Worm (Caenorhabditis elegans) whole organism, early embryonic: ENCODE results near the gene sri-21.

Source experiments
- B0310.2 ChIP-seq: sonication (generic microtip); optimal IDR thresholded peaks from 2 replicates; lab custom pipeline; 2016; ENCODE audit warnings: mild to moderate bottlenecking, missing genetic modification characterization, missing compliant biosample characterization
- F13C5.2 ChIP-seq: sonication (generic microtip); optimal IDR thresholded peaks from 2 replicates; lab custom pipeline; 2017; ENCODE audit warnings: mild to moderate bottlenecking, missing genetic modification characterization, inconsistent platforms, missing compliant biosample characterization
- aly-1 ChIP-seq: sonication (generic microtip); optimal IDR thresholded peaks from 2 replicates; lab custom pipeline; 2016; ENCODE audit warnings: missing genetic modification characterization, missing compliant biosample characterization
- ama-1 ChIP-seq: fragments of 150-350 bp; optimal IDR thresholded peaks from 2 replicates; lab custom pipeline; 2014
- ceh-13 ChIP-seq: fragments of 200-800 bp; sonication (Bioruptor generic); optimal IDR thresholded peaks from 2 replicates; lab custom pipeline; 2018; ENCODE audit warnings: mild to moderate bottlenecking, missing genetic modification characterization, missing compliant biosample characterization
- ceh-36 ChIP-seq: sonication (generic microtip); optimal IDR thresholded peaks from 2 replicates; lab custom pipeline; 2016; ENCODE audit warnings: missing genetic modification characterization, inconsistent platforms, missing compliant biosample characterization
- ets-7 ChIP-seq: sonication (generic microtip); optimal IDR thresholded peaks from 2 replicates; lab custom pipeline; 2016; ENCODE audit warnings: missing genotype, missing genetic modification characterization, missing compliant biosample characterization
- flt-1 ChIP-seq: fragments of 200-800 bp; sonication (Bioruptor generic); IDR thresholded peaks from 2 replicates; pipeline ENCODE4 v1.3.6; 2022; ENCODE audit warnings: missing genetic modification characterization, missing compliant biosample characterization
- hmbx-1 ChIP-seq: sonication (generic microtip); optimal IDR thresholded peaks from 2 replicates; lab custom pipeline; 2016; ENCODE audit warnings: mild to moderate bottlenecking, missing genetic modification characterization, missing compliant biosample characterization
- hmg-4 ChIP-seq: fragments of 200-800 bp; sonication (Bioruptor generic); optimal IDR thresholded peaks from 2 replicates; lab custom pipeline; 2018; ENCODE audit warnings: mild to moderate bottlenecking, missing genetic modification characterization, missing compliant biosample characterization
- hnd-1 ChIP-seq: sonication (generic microtip); optimal IDR thresholded peaks from 2 replicates; lab custom pipeline; 2016; ENCODE audit warnings: missing genetic modification characterization, missing compliant biosample characterization
- pes-1 ChIP-seq: fragments of 200-800 bp; sonication (Bioruptor generic); IDR thresholded peaks from 2 replicates; pipeline ENCODE4 v1.3.6; 2022; ENCODE audit warnings: missing genetic modification reagents, missing genetic modification characterization, missing compliant biosample characterization
- scrt-1 ChIP-seq: fragments of 200-800 bp; sonication (Bioruptor generic); IDR thresholded peaks from 2 replicates; pipeline ENCODE4 v1.3.6; 2022; ENCODE audit warnings: missing genetic modification characterization, missing compliant biosample characterization
- sea-1 ChIP-seq: fragments of 200-800 bp; sonication (Bioruptor generic); conservative IDR thresholded peaks from 2 replicates; pipeline ENCODE4 v1.3.6; 2022; ENCODE audit warnings: missing genetic modification characterization, missing compliant biosample characterization
- tbx-11 ChIP-seq: fragments of 200-800 bp; sonication (Bioruptor generic); IDR thresholded peaks from 2 replicates; pipeline ENCODE4 v1.3.6; 2022; ENCODE audit warnings: missing genetic modification characterization, missing compliant biosample characterization
- tbx-37 ChIP-seq: fragments of 200-800 bp; sonication (Bioruptor generic); conservative IDR thresholded peaks from 2 replicates; pipeline ENCODE4 v1.3.6; 2022; ENCODE audit warnings: missing genetic modification reagents, missing genetic modification characterization, missing compliant biosample characterization
- tra-4 ChIP-seq: sonication (generic microtip); optimal IDR thresholded peaks from 2 replicates; lab custom pipeline; 2017; ENCODE audit warnings: missing genetic modification characterization, missing compliant biosample characterization

sri-21 gene

ce11 chrV:3578813-3579212, 29.2 kb downstream of the sri-21 start, which contains the start of gene pygl-1:
TSS of gene pygl-1 (plus strand) at chrV:3579023.
- TF ChIP-seq hnd-1 (tag; lab: Kevin White, UChicago) (no peak), ama-1 (lab: Kevin White, UChicago) (no peak), B0310.2 (tag; lab: Kevin White, UChicago) (no peak), scrt-1 (GFP tag; lab: Robert Waterston, UW) (no peak), ets-7 (tag; lab: Kevin White, UChicago) (no peak), hmg-4 (GFP tag; lab: Kevin White, UChicago) (no peak), ceh-36 (tag; lab: Kevin White, UChicago) (no peak), tbx-37 (no peak), tbx-11 (GFP tag; lab: Robert Waterston, UW) (no peak), sea-1 (GFP tag; lab: Robert Waterston, UW) (no peak), ceh-13 (GFP tag; lab: Kevin White, UChicago) (no peak)

ce11 chrV:3579248-3579647, 29.6 kb downstream of the sri-21 start:
- TF ChIP-seq aly-1 (tag; lab: Kevin White, UChicago), result no peak
- no peak for TF ChIP-seq ceh-36 (tag; lab: Kevin White, UChicago)
- TF ChIP-seq ceh-13 (GFP tag; lab: Kevin White, UChicago), result no peak
- TF ChIP-seq B0310.2 (tag; lab: Kevin White, UChicago), result no peak
- TF ChIP-seq hmg-4 (GFP tag; lab: Kevin White, UChicago), result no peak
- TF ChIP-seq ets-7 (tag; lab: Kevin White, UChicago), result no peak
- no peak for TF ChIP-seq flt-1 (GFP tag; lab: Robert Waterston, UW)
- TF ChIP-seq hmbx-1 (tag; lab: Kevin White, UChicago), result no peak
- TF ChIP-seq pes-1 (GFP tag; lab: Robert Waterston, UW), result no peak
- TF ChIP-seq tbx-37, result no peak
- no peak for TF ChIP-seq tra-4 (tag; lab: Kevin White, UChicago)
- TF ChIP-seq ama-1 (lab: Kevin White, UChicago), result no peak
- TF ChIP-seq scrt-1 (GFP tag; lab: Robert Waterston, UW), result no peak
- TF ChIP-seq sea-1 (GFP tag; lab: Robert Waterston, UW), result no peak
- no peak for TF ChIP-seq hnd-1 (tag; lab: Kevin White, UChicago)
- TF ChIP-seq F13C5.2 (tag; lab: Kevin White, UChicago), result no peak
- TF ChIP-seq tbx-11 (GFP tag; lab: Robert Waterston, UW), result no peak

- TF ChIP-seq pes-1 (GFP tag; lab: Robert Waterston, UW), result no peak
- TF ChIP-seq ceh-13 (GFP tag; lab: Kevin White, UChicago), result no peak
- no peak for TF ChIP-seq tbx-37
- TF ChIP-seq ama-1 (lab: Kevin White, UChicago), result no peak
- TF ChIP-seq hmg-4 (GFP tag; lab: Kevin White, UChicago), result no peak
- TF ChIP-seq hnd-1 (tag; lab: Kevin White, UChicago), result no peak
- no peak for TF ChIP-seq aly-1 (tag; lab: Kevin White, UChicago)
- no peak for TF ChIP-seq sea-1 (GFP tag; lab: Robert Waterston, UW)
- TF ChIP-seq scrt-1 (GFP tag; lab: Robert Waterston, UW), result no peak
- TF ChIP-seq tbx-11 (GFP tag; lab: Robert Waterston, UW), result no peak
- TF ChIP-seq ets-7 (tag; lab: Kevin White, UChicago), result no peak
- TF ChIP-seq tra-4 (tag; lab: Kevin White, UChicago), result no peak
- TF ChIP-seq flt-1 (GFP tag; lab: Robert Waterston, UW), result no peak
- no peak for TF ChIP-seq F13C5.2 (tag; lab: Kevin White, UChicago)
- TF ChIP-seq hmbx-1 (tag; lab: Kevin White, UChicago), result no peak
- no peak for TF ChIP-seq ceh-36 (tag; lab: Kevin White, UChicago)
- TF ChIP-seq B0310.2 (tag; lab: Kevin White, UChicago), result no peak
Measured at ce11 chrV:3579795-3580194, 30.1 kb downstream of the sri-21 start.

- TF ChIP-seq sea-1 (GFP tag; lab: Robert Waterston, UW) (no peak), pes-1 (GFP tag; lab: Robert Waterston, UW) (no peak), flt-1 (GFP tag; lab: Robert Waterston, UW) (no peak), hnd-1 (tag; lab: Kevin White, UChicago) (no peak), tbx-37 (no peak), ama-1 (lab: Kevin White, UChicago) (no peak), hmg-4 (GFP tag; lab: Kevin White, UChicago) (no peak), scrt-1 (GFP tag; lab: Robert Waterston, UW) (no peak), aly-1 (tag; lab: Kevin White, UChicago) (no peak), ets-7 (tag; lab: Kevin White, UChicago) (no peak), ceh-36 (tag; lab: Kevin White, UChicago) (no peak), ceh-13 (GFP tag; lab: Kevin White, UChicago) (no peak)
Measured at ce11 chrV:3580385-3580784, 30.7 kb downstream of the sri-21 start.

- TF ChIP-seq tbx-37 (no peak), sea-1 (GFP tag; lab: Robert Waterston, UW) (no peak), tbx-11 (GFP tag; lab: Robert Waterston, UW) (no peak), flt-1 (GFP tag; lab: Robert Waterston, UW) (no peak), pes-1 (GFP tag; lab: Robert Waterston, UW) (no peak), ets-7 (tag; lab: Kevin White, UChicago) (no peak), ceh-13 (GFP tag; lab: Kevin White, UChicago) (no peak), ama-1 (lab: Kevin White, UChicago) (no peak), B0310.2 (tag; lab: Kevin White, UChicago) (no peak), F13C5.2 (tag; lab: Kevin White, UChicago) (no peak), scrt-1 (GFP tag; lab: Robert Waterston, UW) (no peak), tra-4 (tag; lab: Kevin White, UChicago) (no peak), hnd-1 (tag; lab: Kevin White, UChicago) (no peak)
Measured at ce11 chrV:3581034-3581433, 31.4 kb downstream of the sri-21 start.

- TF ChIP-seq ceh-13 (GFP tag; lab: Kevin White, UChicago) (no peak), pes-1 (GFP tag; lab: Robert Waterston, UW) (no peak), scrt-1 (GFP tag; lab: Robert Waterston, UW) (no peak), aly-1 (tag; lab: Kevin White, UChicago) (no peak), tbx-11 (GFP tag; lab: Robert Waterston, UW) (no peak), flt-1 (GFP tag; lab: Robert Waterston, UW) (no peak), ama-1 (lab: Kevin White, UChicago) (no peak), hmbx-1 (tag; lab: Kevin White, UChicago) (no peak), hmg-4 (GFP tag; lab: Kevin White, UChicago) (no peak)
Measured at ce11 chrV:3581643-3582042, 32.0 kb downstream of the sri-21 start.
